Fruit fly (Drosophila melanogaster) whole organism, embryonic: ENCODE data around the gene CG17327.
A peak's percentile ranks its signal among the peaks of the same experiment; 100 is the strongest.

Experiments
- Atf3 ChIP-seq: fragments of 200-800 bp; sonication (Bioruptor generic); optimal IDR thresholded peaks from 3 replicates; lab custom pipeline; 2016; ENCODE audit warnings: missing biosample characterization, missing genetic modification characterization
- Bdp1 ChIP-seq: fragments of 200-800 bp; sonication (Bioruptor generic); optimal IDR thresholded peaks from 3 replicates; lab custom pipeline; 2016; ENCODE audit warnings: missing biosample characterization, missing genetic modification characterization
- Bgb ChIP-seq: fragments of 200-800 bp; sonication (Bioruptor generic); IDR thresholded peaks from 2 replicates; pipeline ENCODE4 v1.3.6; 2022; ENCODE audit warnings: missing biosample characterization, missing genetic modification characterization; ENCODE audit not compliant: partially characterized antibody
- CG10147 ChIP-seq: fragments of 200-800 bp; sonication (Bioruptor generic); optimal IDR thresholded peaks from 2 replicates; lab custom pipeline; 2019; ENCODE audit warnings: missing biosample characterization, mild to moderate bottlenecking, missing genetic modification characterization, moderate library complexity
- CG10543 ChIP-seq: fragments of 200-800 bp; sonication (Bioruptor generic); optimal IDR thresholded peaks from 3 replicates; lab custom pipeline; 2017; ENCODE audit warnings: missing biosample characterization, mild to moderate bottlenecking, missing genetic modification characterization, moderate library complexity
- CG10565 ChIP-seq: fragments of 200-800 bp; sonication (Bioruptor generic); optimal IDR thresholded peaks from 3 replicates; lab custom pipeline; 2016; ENCODE audit warnings: missing biosample characterization, mild to moderate bottlenecking, missing genetic modification characterization
- CG10959 ChIP-seq: fragments of 200-800 bp; sonication (Bioruptor generic); IDR thresholded peaks from 2 replicates; pipeline ENCODE4 v1.3.6; 2022; ENCODE audit warnings: missing biosample characterization, missing genetic modification characterization
- CG12769 ChIP-seq: fragments of 200-800 bp; sonication (Bioruptor generic); optimal IDR thresholded peaks from 2 replicates; lab custom pipeline; 2019; ENCODE audit warnings: missing biosample characterization, mild to moderate bottlenecking, missing genetic modification characterization, moderate library complexity
- CG15073 ChIP-seq: fragments of 200-800 bp; sonication (Bioruptor generic); optimal IDR thresholded peaks from 2 replicates; lab custom pipeline; 2016; ENCODE audit warnings: missing biosample characterization, missing genetic modification characterization
- CG15479 ChIP-seq: fragments of 200-800 bp; sonication (Bioruptor generic); optimal IDR thresholded peaks from 3 replicates; lab custom pipeline; 2019; ENCODE audit warnings: missing biosample characterization, mild to moderate bottlenecking, missing genetic modification characterization, moderate library complexity
- CG1602 ChIP-seq: fragments of 200-800 bp; sonication (Bioruptor generic); optimal IDR thresholded peaks from 3 replicates; lab custom pipeline; 2016; ENCODE audit warnings: missing biosample characterization, missing genetic modification characterization
- CG17612 ChIP-seq: fragments of 200-800 bp; sonication (Bioruptor generic); IDR thresholded peaks from 2 replicates; pipeline ENCODE4 v1.3.6; 2022; ENCODE audit warnings: missing biosample characterization, missing genetic modification characterization
- CG18011 ChIP-seq: fragments of 200-800 bp; sonication (Bioruptor generic); optimal IDR thresholded peaks from 2 replicates; lab custom pipeline; 2017; ENCODE audit warnings: missing biosample characterization, missing genetic modification characterization, mild to moderate bottlenecking, moderate library complexity, missing genotype
- CG2129 ChIP-seq: fragments of 200-800 bp; sonication (Bioruptor generic); IDR thresholded peaks from 2 replicates; pipeline ENCODE4 v1.3.6; 2022; ENCODE audit warnings: missing biosample characterization, missing genetic modification characterization; ENCODE audit not compliant: partially characterized antibody
- CG2678 ChIP-seq: fragments of 200-800 bp; sonication (Bioruptor generic); optimal IDR thresholded peaks from 3 replicates; lab custom pipeline; 2019; ENCODE audit warnings: missing biosample characterization, mild to moderate bottlenecking, missing genetic modification characterization, moderate library complexity
- CG32532 ChIP-seq: fragments of 200-800 bp; sonication (Bioruptor generic); IDR thresholded peaks from 2 replicates; pipeline ENCODE4 v1.3.6; 2022; ENCODE audit warnings: missing biosample characterization, missing genetic modification characterization
- CG3281 ChIP-seq: fragments of 200-800 bp; sonication (Bioruptor generic); optimal IDR thresholded peaks from 3 replicates; lab custom pipeline; 2017; ENCODE audit warnings: missing biosample characterization, mild to moderate bottlenecking, missing genetic modification characterization
- CG3726 ChIP-seq: fragments of 200-800 bp; sonication (Bioruptor generic); IDR thresholded peaks from 3 replicates; pipeline ENCODE4, ENCODE4 v1.3.6; 2022; ENCODE audit warnings: missing biosample characterization, missing genetic modification characterization
- CG3838 ChIP-seq: fragments of 200-800 bp; sonication (Bioruptor generic); optimal IDR thresholded peaks from 3 replicates; lab custom pipeline; 2016; ENCODE audit warnings: missing biosample characterization, missing genetic modification characterization
- CG4282 ChIP-seq: fragments of 200-800 bp; sonication (Bioruptor generic); optimal IDR thresholded peaks from 2 replicates; lab custom pipeline; 2016; ENCODE audit warnings: missing biosample characterization, missing genetic modification characterization
- CG4617 ChIP-seq: fragments of 200-800 bp; sonication (Bioruptor generic); optimal IDR thresholded peaks from 3 replicates; lab custom pipeline; 2016; ENCODE audit warnings: missing biosample characterization, missing genetic modification characterization, borderline replicate concordance
- CG7271 ChIP-seq: fragments of 200-800 bp; sonication (Bioruptor generic); optimal IDR thresholded peaks from 2 replicates; lab custom pipeline; 2018; ENCODE audit warnings: missing biosample characterization, mild to moderate bottlenecking, missing genetic modification characterization, moderate library complexity
- CG7963 ChIP-seq: fragments of 200-800 bp; sonication (Bioruptor generic); IDR thresholded peaks from 3 replicates; pipeline ENCODE4 v1.3.6; 2022; ENCODE audit warnings: missing biosample characterization, missing genetic modification characterization; ENCODE audit not compliant: partially characterized antibody
- CG8089 ChIP-seq: fragments of 200-800 bp; sonication (Bioruptor generic); optimal IDR thresholded peaks from 3 replicates; lab custom pipeline; 2016; ENCODE audit warnings: missing biosample characterization, missing genetic modification characterization
- CG9876 ChIP-seq: fragments of 200-800 bp; sonication (Bioruptor generic); optimal IDR thresholded peaks from 2 replicates; lab custom pipeline; 2016; ENCODE audit warnings: missing biosample characterization, missing genetic modification characterization
- Elba2 ChIP-seq: fragments of 200-800 bp; sonication (Bioruptor generic); optimal IDR thresholded peaks from 3 replicates; lab custom pipeline; 2016; ENCODE audit warnings: missing biosample characterization, missing genetic modification characterization
- Ets97D ChIP-seq: fragments of 200-800 bp; sonication (Bioruptor generic); optimal IDR thresholded peaks from 3 replicates; lab custom pipeline; 2016; ENCODE audit warnings: missing biosample characterization, missing genetic modification characterization
- Gug ChIP-seq: fragments of 200-800 bp; sonication (Bioruptor generic); IDR thresholded peaks from 4 replicates; pipeline ENCODE4 v1.3.6; 2022; ENCODE audit warnings: missing biosample characterization, missing genetic modification characterization
- HLHmδ ChIP-seq: fragments of 200-800 bp; sonication (Bioruptor generic); optimal IDR thresholded peaks from 2 replicates; lab custom pipeline; 2018; ENCODE audit warnings: missing biosample characterization, mild to moderate bottlenecking, missing genetic modification characterization, moderate library complexity
- HmgZ ChIP-seq: fragments of 200-800 bp; sonication (Bioruptor generic); optimal IDR thresholded peaks from 2 replicates; lab custom pipeline; 2018; ENCODE audit warnings: missing biosample characterization, mild to moderate bottlenecking, missing genetic modification characterization
- PHDP ChIP-seq: fragments of 200-800 bp; sonication (Bioruptor generic); optimal IDR thresholded peaks from 3 replicates; lab custom pipeline; 2018; ENCODE audit warnings: missing biosample characterization, mild to moderate bottlenecking, missing genetic modification characterization, moderate library complexity
- Rfx ChIP-seq: fragments of 200-800 bp; sonication (Bioruptor generic); IDR thresholded peaks from 2 replicates; pipeline ENCODE4 v1.3.6; 2022; ENCODE audit warnings: missing biosample characterization, missing genetic modification characterization
- Sin3A ChIP-seq: fragments of >200 bp; optimal IDR thresholded peaks from 2 replicates; lab custom pipeline; 2018
- Xbp1 ChIP-seq: fragments of 200-800 bp; sonication (Bioruptor generic); optimal IDR thresholded peaks from 3 replicates; lab custom pipeline; 2016; ENCODE audit warnings: missing biosample characterization, mild to moderate bottlenecking, missing genetic modification characterization
- YL-1 ChIP-seq: fragments of 200-800 bp; sonication (Bioruptor generic); optimal IDR thresholded peaks from 3 replicates; lab custom pipeline; 2017; ENCODE audit warnings: missing biosample characterization, mild to moderate bottlenecking, missing genetic modification characterization
- ara ChIP-seq: fragments of 200-800 bp; sonication (Bioruptor generic); IDR thresholded peaks from 2 replicates; pipeline ENCODE4 v1.3.6; 2022; ENCODE audit warnings: missing biosample characterization, missing genetic modification characterization
- az2 ChIP-seq: fragments of 200-800 bp; sonication (Bioruptor generic); optimal IDR thresholded peaks from 3 replicates; lab custom pipeline; 2016; ENCODE audit warnings: missing biosample characterization, missing genetic modification characterization
- bigmax ChIP-seq: fragments of 200-800 bp; sonication (Bioruptor generic); optimal IDR thresholded peaks from 2 replicates; lab custom pipeline; 2018; ENCODE audit warnings: missing biosample characterization, mild to moderate bottlenecking, missing genetic modification characterization
- chinmo ChIP-seq: fragments of 200-800 bp; sonication (Bioruptor generic); IDR thresholded peaks from 4 replicates; pipeline ENCODE4 v1.3.6; 2022; ENCODE audit warnings: missing biosample characterization, missing genetic modification characterization; ENCODE audit not compliant: partially characterized antibody
- crol ChIP-seq: fragments of 200-800 bp; sonication (Bioruptor generic); IDR thresholded peaks from 2 replicates; pipeline ENCODE4 v1.3.6; 2022; ENCODE audit warnings: missing biosample characterization, missing genetic modification characterization
- ems ChIP-seq: fragments of 200-800 bp; sonication (Bioruptor generic); optimal IDR thresholded peaks from 3 replicates; lab custom pipeline; 2016; ENCODE audit warnings: missing biosample characterization, missing genetic modification characterization
- fu2 ChIP-seq: fragments of 200-800 bp; sonication (Bioruptor generic); optimal IDR thresholded peaks from 2 replicates; lab custom pipeline; 2016; ENCODE audit warnings: missing biosample characterization, missing genetic modification characterization
- lov ChIP-seq, 2 experiments: fragments of 200-800 bp in 1 of 2; fragments of >200 bp in 1 of 2; sonication (Bioruptor generic) in 1 of 2; IDR thresholded peaks in 1 of 2; optimal IDR thresholded peaks in 1 of 2; 2 replicates in 1 of 2; 3 replicates in 1 of 2; pipeline versions ENCODE4 v1.3.6 to Lab custom; 2017 to 2022; ENCODE audit warnings: missing biosample characterization in 1 of 2, missing genetic modification characterization in 1 of 2
- nerfin-2 ChIP-seq: fragments of 200-800 bp; sonication (Bioruptor generic); IDR thresholded peaks from 2 replicates; pipeline ENCODE4 v1.3.6; 2022; ENCODE audit warnings: missing biosample characterization, missing genetic modification characterization; ENCODE audit not compliant: partially characterized antibody
- sens-2 ChIP-seq: fragments of 200-800 bp; sonication (Bioruptor generic); IDR thresholded peaks from 2 replicates; pipeline ENCODE4 v1.3.6; 2022; ENCODE audit warnings: missing biosample characterization, missing genetic modification characterization
- sisA ChIP-seq: fragments of 200-800 bp; sonication (Bioruptor generic); IDR thresholded peaks from 2 replicates; pipeline ENCODE4 v1.3.6; 2022; ENCODE audit warnings: missing biosample characterization, missing genetic modification characterization
- sob ChIP-seq: fragments of 200-800 bp; sonication (Bioruptor generic); IDR thresholded peaks from 2 replicates; pipeline ENCODE4 v1.3.6; 2022; ENCODE audit warnings: missing biosample characterization, missing genetic modification characterization
- wor ChIP-seq: fragments of 200-800 bp; sonication (Bioruptor generic); IDR thresholded peaks from 2 replicates; pipeline ENCODE4 v1.3.6; 2022; ENCODE audit warnings: missing biosample characterization, missing genetic modification characterization

Gene CG17327

DNA sequence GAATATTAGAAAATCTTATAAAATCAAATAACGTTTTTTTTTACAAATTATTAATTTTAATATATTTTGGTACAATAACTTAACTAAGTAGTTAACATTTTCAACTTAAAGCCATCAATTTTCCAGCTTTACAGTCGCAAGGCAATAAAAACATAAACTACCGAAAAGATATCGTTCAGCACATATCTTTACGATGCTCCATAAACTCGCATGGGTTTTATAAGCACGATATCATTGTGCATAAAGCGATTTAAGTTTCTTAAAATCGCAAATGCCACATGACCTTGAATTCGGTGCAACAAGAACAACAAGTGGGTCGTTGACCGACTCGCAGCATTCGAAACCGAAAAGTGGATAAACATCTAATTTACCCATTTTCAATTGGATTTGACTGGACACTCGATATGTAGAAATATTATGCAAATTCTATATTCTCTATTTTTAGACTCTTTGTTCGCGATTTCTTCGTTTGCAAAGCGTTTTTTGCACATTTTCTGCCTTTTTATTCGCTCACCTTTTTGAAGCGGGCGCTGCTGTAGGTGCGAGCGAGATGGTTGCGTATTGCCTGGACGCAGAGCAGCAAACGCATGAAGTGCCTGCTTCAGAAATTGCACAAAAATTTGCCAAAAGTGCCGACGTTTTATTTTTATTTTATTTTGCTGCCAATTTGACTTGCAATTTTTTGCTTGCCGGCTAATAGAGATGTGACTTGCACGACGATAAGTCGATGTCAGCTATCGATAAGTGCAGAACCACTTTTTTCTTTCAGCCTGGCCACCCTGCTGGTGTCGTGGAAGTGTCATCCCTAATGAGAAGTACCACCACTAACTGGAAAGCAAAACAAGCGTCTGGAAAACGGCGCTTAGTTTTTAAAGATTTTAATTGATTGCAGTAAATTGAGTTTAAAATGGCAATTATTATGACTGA lies 36.3 kb downstream of the CG17327 start, which contains the start of gene Spc25 (continued):
- TF ChIP-seq ara (GFP tag; lab: Robert Waterston, UW) = peak; percentile 29; the same call in 1 of the 2 replicates
- TF ChIP-seq CG2129 = peak; percentile 76
- peak; percentile 66; the same call in 1 of the 2 replicates for TF ChIP-seq sob (GFP tag; lab: Robert Waterston, UW)
- peak; percentile 68 for TF ChIP-seq Xbp1
- TF ChIP-seq CG10543 (GFP tag; lab: Kevin White, UChicago) = no peak
- TF ChIP-seq lov (optimal IDR thresholded peaks at IDR 0.05; lab: Kevin White, UChicago) = no peak
- 0 out of 3 replicates have a peak, but pooled peaks have one; percentile 32 for TF ChIP-seq lov (GFP tag; IDR thresholded peaks at IDR 0.05; lab: Robert Waterston, UW)
- no peak for TF ChIP-seq CG10565 (GFP tag; lab: Kevin White, UChicago)
- no peak for TF ChIP-seq HLHmδ (GFP tag; lab: Kevin White, UChicago)
- peak; percentile 75; the same call in 1 of the 4 replicates for TF ChIP-seq chinmo (GFP tag; lab: Robert Waterston, UW)
- peak; percentile 30 for TF ChIP-seq YL-1 (GFP tag; lab: Kevin White, UChicago)
- peak; percentile 18 for TF ChIP-seq Atf3
- no peak for TF ChIP-seq bigmax (GFP tag; lab: Kevin White, UChicago)
- TF ChIP-seq Gug (GFP tag; lab: Robert Waterston, UW) = peak; percentile 84
- TF ChIP-seq ems (GFP tag; lab: Kevin White, UChicago) = peak; percentile 15
- peak; percentile 64 for TF ChIP-seq Elba2 (GFP tag; lab: Kevin White, UChicago)
- peak; percentile 87 for TF ChIP-seq CG7963 (GFP tag; lab: Robert Waterston, UW)
- TF ChIP-seq CG3726 (GFP tag; lab: Robert Waterston, UW) = no peak
- no peak for TF ChIP-seq crol (GFP tag; lab: Robert Waterston, UW)
- TF ChIP-seq Rfx (GFP tag; lab: Robert Waterston, UW) = peak; percentile 75; the same call in 1 of the 2 replicates
- peak; percentile 86 for TF ChIP-seq Ets97D
- no peak for TF ChIP-seq CG10147
- peak; percentile 58 for TF ChIP-seq CG9876
- TF ChIP-seq CG15479 (GFP tag; lab: Kevin White, UChicago) = no peak
- no peak for TF ChIP-seq CG18011 (GFP tag; lab: Kevin White, UChicago)
- no peak for TF ChIP-seq sens-2
- TF ChIP-seq sisA (GFP tag; lab: Robert Waterston, UW) = no peak; the same call in 1 of the 2 replicates
- peak; percentile 75 for TF ChIP-seq nerfin-2 (GFP tag; lab: Robert Waterston, UW)
- no peak for TF ChIP-seq CG7271 (tag; lab: Kevin White, UChicago)
- peak; percentile 12 for TF ChIP-seq CG1602 (GFP tag; lab: Kevin White, UChicago)
- TF ChIP-seq Sin3A (lab: Kevin White, UChicago) = peak; percentile 87
- peak; percentile 25; the same call in 1 of the 2 replicates for TF ChIP-seq CG17612 (GFP tag; lab: Robert Waterston, UW)
- peak; percentile 55 for TF ChIP-seq PHDP (tag; lab: Kevin White, UChicago)
- peak; percentile 97 for TF ChIP-seq Bgb (GFP tag; lab: Robert Waterston, UW)
- TF ChIP-seq Bdp1 (GFP tag; lab: Kevin White, UChicago) = peak; percentile 43
- no peak for TF ChIP-seq CG3838 (GFP tag; lab: Kevin White, UChicago)
- peak; percentile 9 for TF ChIP-seq CG3281 (GFP tag; lab: Kevin White, UChicago)
- TF ChIP-seq CG32532 (GFP tag; lab: Robert Waterston, UW) = peak; percentile 66
- TF ChIP-seq CG2678 = peak; percentile 9
- peak; percentile 23 for TF ChIP-seq CG8089 (GFP tag; lab: Kevin White, UChicago)
- TF ChIP-seq CG12769 = no peak
- peak; percentile 52 for TF ChIP-seq az2
- peak; percentile 23 for TF ChIP-seq CG4282 (GFP tag; lab: Kevin White, UChicago)
- TF ChIP-seq fu2 (GFP tag; lab: Kevin White, UChicago) = peak; percentile 64
- TF ChIP-seq CG10959 (GFP tag; lab: Robert Waterston, UW) = no peak
- peak; percentile 61 for TF ChIP-seq HmgZ (tag; lab: Kevin White, UChicago)
- no peak for TF ChIP-seq CG15073 (GFP tag; lab: Kevin White, UChicago)
- TF ChIP-seq wor (GFP tag; lab: Robert Waterston, UW) = no peak
- TF ChIP-seq CG4617 (GFP tag; lab: Kevin White, UChicago) = peak; percentile 77
